Worm (Caenorhabditis elegans) whole organism, L4 larva: ENCODE measurements around the gene clec-40.

Experiments
- ceh-62 ChIP-seq: sonication (generic microtip); optimal IDR thresholded peaks from 2 replicates; lab custom pipeline; 2017; ENCODE audit warnings: missing biosample characterization, missing genetic modification characterization
- egl-27 ChIP-seq: sonication (generic microtip); optimal IDR thresholded peaks from 3 replicates; lab custom pipeline; 2017; ENCODE audit warnings: missing biosample characterization, missing genetic modification reagents, missing genetic modification characterization
- pha-4 ChIP-seq, 2 experiments: fragments of 150-350 bp in 1 of 2; fragments of 200-800 bp in 1 of 2; sonication (Bioruptor generic) in 1 of 2; IDR thresholded peaks in 1 of 2; optimal IDR thresholded peaks in 1 of 2; 2 replicates each; pipeline versions ENCODE4 v1.3.6 to Lab custom; 2014 to 2022; ENCODE audit warnings: missing genetic modification characterization in 2 of 2, missing genetic modification reagents in 2 of 2, missing biosample characterization in 1 of 2, missing compliant biosample characterization in 1 of 2
- zfp-2 ChIP-seq: sonication (generic microtip); optimal IDR thresholded peaks from 2 replicates; lab custom pipeline; 2016; ENCODE audit warnings: mild to moderate bottlenecking, missing genetic modification characterization, missing compliant biosample characterization

- no peak for TF ChIP-seq pha-4 (GFP tag; IDR thresholded peaks at IDR 0.05; lab: Robert Waterston, UW)
- TF ChIP-seq pha-4 (tag; optimal IDR thresholded peaks at IDR 0.05; lab: Kevin White, UChicago), result no peak
- TF ChIP-seq ceh-62, result no peak
- no peak for TF ChIP-seq egl-27
- no peak for TF ChIP-seq zfp-2 (tag; lab: Kevin White, UChicago)
These were observed 11.1 kb upstream of the clec-40 start, which contains the start of gene clec-37 for ce11 chrV:16852002-16852401.
